Fruit fly (Drosophila melanogaster) whole organism, wandering third instar larva: Measurements from ENCODE around the gene Atat.

ENCODE experiments used
- Abd-B ChIP-seq: fragments of >200 bp; optimal IDR thresholded peaks from 2 replicates; lab custom pipeline; 2017; ENCODE audit warnings: missing biosample characterization, missing genetic modification characterization
- CG32264 ChIP-seq: fragments of 200-800 bp; sonication (Bioruptor generic); optimal IDR thresholded peaks from 2 replicates; lab custom pipeline; 2016; ENCODE audit warnings: missing biosample characterization, missing genetic modification characterization
- CG9705 ChIP-seq: fragments of 200-800 bp; sonication (Bioruptor generic); optimal IDR thresholded peaks from 2 replicates; lab custom pipeline; 2018; ENCODE audit warnings: missing biosample characterization, mild to moderate bottlenecking, missing genetic modification characterization
- CrebA ChIP-seq: fragments of 200-800 bp; sonication (Bioruptor generic); optimal IDR thresholded peaks from 2 replicates; lab custom pipeline; 2016; ENCODE audit warnings: missing biosample characterization, mild to moderate bottlenecking, missing genetic modification characterization, borderline replicate concordance
- Dfd ChIP-seq: fragments of >200 bp; optimal IDR thresholded peaks from 2 replicates; lab custom pipeline; 2017; ENCODE audit warnings: missing biosample characterization, missing genetic modification characterization
- Dif ChIP-seq: fragments of 200-275, 200-300 bp; sonication (Bioruptor generic); optimal IDR thresholded peaks from 2 replicates; lab custom pipeline; 2018; ENCODE audit warnings: missing biosample characterization, missing genetic modification characterization; ENCODE audit not compliant: partially characterized antibody
- GATAd ChIP-seq: sonication (Bioruptor generic); optimal IDR thresholded peaks from 2 replicates; lab custom pipeline; 2016; ENCODE audit warnings: missing biosample characterization, missing genetic modification characterization
- HLH106 ChIP-seq: fragments of 200-800 bp; optimal IDR thresholded peaks from 3 replicates; lab custom pipeline; 2019; ENCODE audit warnings: missing biosample characterization, mild to moderate bottlenecking, missing genetic modification characterization, moderate library complexity
- Hnf4 ChIP-seq: fragments of 200-800 bp; sonication (Bioruptor generic); optimal IDR thresholded peaks from 2 replicates; lab custom pipeline; 2016; ENCODE audit warnings: missing biosample characterization, mild to moderate bottlenecking, missing genetic modification characterization
- Hr78 ChIP-seq: fragments of >200 bp; optimal IDR thresholded peaks from 2 replicates; lab custom pipeline; 2017; ENCODE audit warnings: missing biosample characterization, missing genetic modification characterization
- Hr83 ChIP-seq: fragments of 200-300 bp; sonication (Bioruptor generic); optimal IDR thresholded peaks from 2 replicates; lab custom pipeline; 2016; ENCODE audit warnings: missing biosample characterization, mild to moderate bottlenecking, missing genetic modification characterization, moderate library complexity; ENCODE audit not compliant: poor library complexity, severe bottlenecking
- Jra ChIP-seq: sonication (Bioruptor generic); optimal IDR thresholded peaks from 2 replicates; lab custom pipeline; 2016; ENCODE audit warnings: missing biosample characterization, missing genetic modification characterization
- Mio ChIP-seq: sonication (Bioruptor generic); optimal IDR thresholded peaks from 2 replicates; lab custom pipeline; 2016; ENCODE audit warnings: missing biosample characterization, missing genetic modification characterization
- Myc ChIP-seq: fragments of >200 bp; optimal IDR thresholded peaks from 2 replicates; lab custom pipeline; 2017
- N ChIP-seq: fragments of >200 bp; optimal IDR thresholded peaks from 2 replicates; lab custom pipeline; 2018; ENCODE audit warnings: missing biosample characterization, missing external identifiers, missing genetic modification characterization
- OdsH ChIP-seq: fragments of 200-800 bp; sonication (Bioruptor generic); optimal IDR thresholded peaks from 2 replicates; lab custom pipeline; 2016; ENCODE audit warnings: missing biosample characterization, mild to moderate bottlenecking, missing genetic modification characterization
- Rel ChIP-seq, 2 experiments: fragments of 200-800 bp; sonication (Bioruptor generic) in 1 of 2; optimal IDR thresholded peaks; 2 replicates in 1 of 2; 3 replicates in 1 of 2; lab custom pipeline; 2016 to 2019; ENCODE audit warnings: mild to moderate bottlenecking in 2 of 2, missing biosample characterization in 2 of 2, missing genetic modification characterization in 2 of 2, moderate library complexity in 1 of 2
- Sp1 ChIP-seq: fragments of 200-800 bp; sonication (Bioruptor generic); optimal IDR thresholded peaks from 3 replicates; lab custom pipeline; 2019; ENCODE audit warnings: missing biosample characterization, mild to moderate bottlenecking, missing genetic modification characterization, moderate library complexity
- Vsx2 ChIP-seq: fragments of 200-300, 225-300 bp; sonication (Bioruptor generic); optimal IDR thresholded peaks from 2 replicates; lab custom pipeline; 2018; ENCODE audit warnings: missing biosample characterization, missing genetic modification characterization; ENCODE audit not compliant: partially characterized antibody
- br ChIP-seq: fragments of 200-800 bp; sonication (Bioruptor generic); optimal IDR thresholded peaks from 2 replicates; lab custom pipeline; 2016; ENCODE audit warnings: missing biosample characterization, missing genetic modification characterization
- brk ChIP-seq: fragments of 200-800 bp; sonication (Bioruptor generic); optimal IDR thresholded peaks from 2 replicates; lab custom pipeline; 2016; ENCODE audit warnings: missing biosample characterization, mild to moderate bottlenecking, missing genetic modification characterization
- dl ChIP-seq, 2 experiments: fragments of 175-275, 200-275 bp in 1 of 2; fragments of 200-275 bp in 1 of 2; sonication (Bioruptor generic); optimal IDR thresholded peaks; lab custom pipeline; 2018; ENCODE audit warnings: mild to moderate bottlenecking in 2 of 2, missing biosample characterization in 2 of 2, missing genetic modification characterization in 2 of 2, moderate library complexity in 2 of 2; ENCODE audit not compliant: partially characterized antibody in 2 of 2, insufficient read depth in 1 of 2
- dmrt93B ChIP-seq: fragments of 200-800 bp; sonication (Bioruptor generic); optimal IDR thresholded peaks from 2 replicates; lab custom pipeline; 2018; ENCODE audit warnings: missing biosample characterization, mild to moderate bottlenecking, missing genetic modification characterization
- dsf ChIP-seq: sonication (Bioruptor generic); optimal IDR thresholded peaks from 2 replicates; lab custom pipeline; 2016; ENCODE audit warnings: missing biosample characterization, missing genetic modification characterization, borderline replicate concordance
- ey ChIP-seq: fragments of 200-800 bp; sonication (Bioruptor generic); optimal IDR thresholded peaks from 2 replicates; lab custom pipeline; 2016; ENCODE audit warnings: missing biosample characterization, missing genetic modification characterization
- foxo ChIP-seq, 2 experiments: fragments of 200-800 bp; sonication (Bioruptor generic); optimal IDR thresholded peaks; 2 replicates in 1 of 2; 3 replicates in 1 of 2; lab custom pipeline; 2016 to 2017; ENCODE audit warnings: missing biosample characterization in 2 of 2, missing genetic modification characterization in 2 of 2
- fru ChIP-seq: fragments of 200-800 bp; sonication (Bioruptor generic); optimal IDR thresholded peaks from 3 replicates; lab custom pipeline; 2016; ENCODE audit warnings: missing biosample characterization, mild to moderate bottlenecking, missing genetic modification characterization
- h ChIP-seq: fragments of 200-800 bp; sonication (Bioruptor generic); optimal IDR thresholded peaks from 3 replicates; lab custom pipeline; 2016; ENCODE audit warnings: missing biosample characterization, mild to moderate bottlenecking, missing genetic modification characterization
- jim ChIP-seq: fragments of 175-275, 200-325 bp; sonication (Bioruptor generic); optimal IDR thresholded peaks from 2 replicates; lab custom pipeline; 2016; ENCODE audit warnings: missing biosample characterization, mild to moderate bottlenecking, missing genetic modification characterization
- lola ChIP-seq: fragments of >200 bp; optimal IDR thresholded peaks from 2 replicates; lab custom pipeline; 2017; ENCODE audit warnings: missing biosample characterization, missing genetic modification characterization
- pan ChIP-seq: fragments of >200 bp; optimal IDR thresholded peaks from 2 replicates; lab custom pipeline; 2017
- psq ChIP-seq: fragments of 200-800 bp; sonication (Bioruptor generic); optimal IDR thresholded peaks from 3 replicates; lab custom pipeline; 2017; ENCODE audit warnings: missing biosample characterization, mild to moderate bottlenecking, missing genetic modification characterization, moderate library complexity
- rgr ChIP-seq: fragments of 200-800 bp; sonication (Bioruptor generic); optimal IDR thresholded peaks from 3 replicates; lab custom pipeline; 2016; ENCODE audit warnings: missing biosample characterization, mild to moderate bottlenecking, missing genetic modification characterization
- sage ChIP-seq: fragments of 200-800 bp; sonication (Bioruptor generic); optimal IDR thresholded peaks from 2 replicates; lab custom pipeline; 2016; ENCODE audit warnings: missing biosample characterization, mild to moderate bottlenecking, missing genetic modification characterization
- sv ChIP-seq: fragments of 200-800 bp; sonication (Bioruptor generic); optimal IDR thresholded peaks from 3 replicates; lab custom pipeline; 2016; ENCODE audit warnings: missing biosample characterization, missing genetic modification characterization
- tai ChIP-seq: sonication (Bioruptor generic); optimal IDR thresholded peaks from 2 replicates; lab custom pipeline; 2016; ENCODE audit warnings: missing biosample characterization, missing genetic modification characterization
- usp ChIP-seq: fragments of >200 bp; optimal IDR thresholded peaks from 2 replicates; lab custom pipeline; 2017; ENCODE audit warnings: missing biosample characterization, missing genetic modification characterization
- woc ChIP-seq: sonication (Bioruptor generic); optimal IDR thresholded peaks from 2 replicates; lab custom pipeline; 2016; ENCODE audit warnings: missing biosample characterization, mild to moderate bottlenecking, missing genetic modification characterization

Atat gene

dm6 chr3L:9375130-9375529 is 51.4 kb downstream of the Atat start, which contains the start of gene CG4461:
Gene CG4461 (plus strand): TSS chr3L:9375430.
- TF ChIP-seq GATAd (GFP tag; lab: Kevin White, UChicago) (no peak), fru (no peak), tai (no peak), woc (no peak), Dfd (GFP tag; lab: Kevin White, UChicago) (no peak), CG9705 (GFP tag; lab: Kevin White, UChicago) (no peak), br (GFP tag; lab: Kevin White, UChicago) (no peak), Vsx2 (no peak), Mio (GFP tag; lab: Kevin White, UChicago) (no peak), CG32264 (GFP tag; lab: Kevin White, UChicago) (no peak), lola (no peak), N (no peak), OdsH (GFP tag; lab: Kevin White, UChicago) (no peak), rgr (no peak)

- TF ChIP-seq sage (peak; percentile 57), tai (no peak), Vsx2 (no peak), Abd-B (GFP tag; lab: Kevin White, UChicago) (no peak), dmrt93B (GFP tag; lab: Kevin White, UChicago) (peak; percentile 36), ey (GFP tag; lab: Kevin White, UChicago) (peak; percentile 50), dsf (GFP tag; lab: Kevin White, UChicago) (no peak), usp (no peak), pan (no peak), OdsH (GFP tag; lab: Kevin White, UChicago) (peak; percentile 72), foxo (GFP tag; optimal IDR thresholded peaks at IDR 0.05; lab: Kevin White, UChicago) (peak in 1 of 2 experiments; percentile 83), dl (GFP tag; optimal IDR thresholded peaks at IDR 0.05; lab: Kevin White, UChicago; ENCODE audit: insufficient read depth in 1 of 2, partially characterized antibody in 2 of 2) (peak; percentile 87 to 90), rgr (peak; percentile 82), CG9705 (GFP tag; lab: Kevin White, UChicago) (peak; percentile 51), Jra (peak; percentile 37), Dfd (GFP tag; lab: Kevin White, UChicago) (no peak), lola (no peak), psq (GFP tag; lab: Kevin White, UChicago) (peak; percentile 47), Dif (peak; percentile 96), brk (GFP tag; lab: Kevin White, UChicago) (peak; percentile 63), jim (no peak), Myc (lab: Kevin White, UChicago) (no peak), Rel (GFP tag; optimal IDR thresholded peaks at IDR 0.05; lab: Kevin White, UChicago) (no peak), Rel (tag; optimal IDR thresholded peaks at IDR 0.05; lab: Kevin White, UChicago) (peak; percentile 21), CrebA (GFP tag; lab: Kevin White, UChicago) (no peak), br (GFP tag; lab: Kevin White, UChicago) (peak; percentile 40), Sp1 (GFP tag; lab: Kevin White, UChicago) (peak; percentile 80), Mio (GFP tag; lab: Kevin White, UChicago) (no peak), woc (peak; percentile 1), GATAd (GFP tag; lab: Kevin White, UChicago) (no peak), HLH106 (peak; percentile 47), CG32264 (GFP tag; lab: Kevin White, UChicago) (no peak), Hr78 (no peak), Hnf4 (peak; percentile 63), fru (peak; percentile 68), N (no peak), Hr83 (peak; percentile 75), sv (GFP tag; lab: Kevin White, UChicago) (peak; percentile 53), h (GFP tag; lab: Kevin White, UChicago) (peak; percentile 77)
Observed at dm6 chr3L:9373374-9374004, 53.1 kb downstream of the Atat start.
